Worm (Caenorhabditis elegans): ENCODE data around the gene irld-6.

irld-6 gene

ce11 chrV:10731989-10732472 is 24.6 kb downstream of the irld-6 start, which contains the start of gene T28B11.1:
Gene T28B11.1, minus strand, starts transcription at chrV:10732422.
- TF ChIP-seq nhr-25 (tag; optimal IDR thresholded peaks at IDR 0.05), result no peak
- peak; percentile 80 for TF ChIP-seq elt-2 (tag; optimal IDR thresholded peaks at IDR 0.05)

- TF ChIP-seq hmg-11 (tag; optimal IDR thresholded peaks at IDR 0.05) (no peak), nhr-11 (tag; optimal IDR thresholded peaks at IDR 0.05) (peak; percentile 7), nhr-77 (tag; optimal IDR thresholded peaks at IDR 0.05) (no peak), lin-39 (tag; optimal IDR thresholded peaks at IDR 0.05) (no peak), ZK546.5 (tag; optimal IDR thresholded peaks at IDR 0.05) (no peak), unc-62 (GFP tag; optimal IDR thresholded peaks at IDR 0.05) (peak; percentile 1), eor-1 (tag; optimal IDR thresholded peaks at IDR 0.05) (no peak), fkh-10 (GFP tag; optimal IDR thresholded peaks at IDR 0.05) (no peak), ama-1 (optimal IDR thresholded peaks at IDR 0.05) (no peak), ztf-11 (tag; optimal IDR thresholded peaks at IDR 0.05) (no peak), jun-1 (tag; optimal IDR thresholded peaks at IDR 0.05) (no peak), unc-39 (tag; optimal IDR thresholded peaks at IDR 0.05) (no peak)
Observed at ce11 chrV:10730824-10731416, 25.7 kb downstream of the irld-6 start.

ce11 chrV:10729456-10729904 is 27.1 kb downstream of the irld-6 start:
- TF ChIP-seq pqm-1 (tag; optimal IDR thresholded peaks at IDR 0.05) (peak; percentile 87), egl-27 (tag; optimal IDR thresholded peaks at IDR 0.05) (peak; percentile 90), snpc-4 (tag; optimal IDR thresholded peaks at IDR 0.05) (peak; percentile 38), ceh-28 (tag; optimal IDR thresholded peaks at IDR 0.05) (peak; percentile 59), nhr-25 (tag; optimal IDR thresholded peaks at IDR 0.05) (peak; percentile 17), lin-39 (tag; optimal IDR thresholded peaks at IDR 0.05) (no peak), nfya-1 (tag; optimal IDR thresholded peaks at IDR 0.05; ENCODE audit: insufficient read depth) (peak; percentile 2), ztf-11 (tag; optimal IDR thresholded peaks at IDR 0.05) (no peak), skn-1 (tag; optimal IDR thresholded peaks at IDR 0.05) (no peak), nhr-23 (tag; optimal IDR thresholded peaks at IDR 0.05) (peak; percentile 76), jun-1 (tag; optimal IDR thresholded peaks at IDR 0.05) (peak; percentile 58), mdl-1 (tag; optimal IDR thresholded peaks at IDR 0.05) (peak; percentile 5), daf-12 (tag; optimal IDR thresholded peaks at IDR 0.05) (no peak), elt-2 (tag; optimal IDR thresholded peaks at IDR 0.05) (peak; percentile 94), pha-4 (tag; optimal IDR thresholded peaks at IDR 0.05) (peak; percentile 26)

ce11 chrV:10727651-10728050 is 28.9 kb downstream of the irld-6 start:
- peak; percentile 89 for TF ChIP-seq lin-39 (tag; optimal IDR thresholded peaks at IDR 0.05)
- peak; percentile 71 for TF ChIP-seq egl-5 (tag; optimal IDR thresholded peaks at IDR 0.05)
- no peak for TF ChIP-seq nhr-77 (tag; optimal IDR thresholded peaks at IDR 0.05)
- TF ChIP-seq nhr-11 (tag; optimal IDR thresholded peaks at IDR 0.05), result peak; percentile 72
- TF ChIP-seq ceh-9 (tag; optimal IDR thresholded peaks at IDR 0.05), result no peak
- peak; percentile 61 for TF ChIP-seq nfya-1 (tag; optimal IDR thresholded peaks at IDR 0.05; ENCODE audit: insufficient read depth)
- TF ChIP-seq aly-2 (tag; optimal IDR thresholded peaks at IDR 0.05), result no peak
- TF ChIP-seq fos-1 (tag; optimal IDR thresholded peaks at IDR 0.05), result no peak
- peak; percentile 61 for TF ChIP-seq nhr-23 (tag; optimal IDR thresholded peaks at IDR 0.05)
- no peak for TF ChIP-seq elt-1 (tag; optimal IDR thresholded peaks at IDR 0.05)
- no peak for TF ChIP-seq unc-39 (tag; optimal IDR thresholded peaks at IDR 0.05)
- peak; percentile 92 for TF ChIP-seq unc-62 (GFP tag; optimal IDR thresholded peaks at IDR 0.05)
- no peak for TF ChIP-seq jun-1 (tag; optimal IDR thresholded peaks at IDR 0.05)
- peak; percentile 39 for TF ChIP-seq nhr-43 (tag; optimal IDR thresholded peaks at IDR 0.05; ENCODE audit: poor library complexity, severe bottlenecking)
- TF ChIP-seq ztf-11 (tag; optimal IDR thresholded peaks at IDR 0.05), result no peak
- peak; percentile 25 for TF ChIP-seq ceh-28 (tag; optimal IDR thresholded peaks at IDR 0.05)

- TF ChIP-seq elt-2 (tag; optimal IDR thresholded peaks at IDR 0.05), result peak; percentile 93
- TF ChIP-seq unc-62 (GFP tag; optimal IDR thresholded peaks at IDR 0.05), result no peak
- TF ChIP-seq pha-4 (tag; optimal IDR thresholded peaks at IDR 0.05), result peak; percentile 53
- no peak for TF ChIP-seq daf-12 (tag; optimal IDR thresholded peaks at IDR 0.05)
- TF ChIP-seq jun-1 (tag; optimal IDR thresholded peaks at IDR 0.05), result peak; percentile 41
- TF ChIP-seq snpc-4 (tag; optimal IDR thresholded peaks at IDR 0.05), result no peak
- no peak for TF ChIP-seq lin-15B (tag; optimal IDR thresholded peaks at IDR 0.05)
- TF ChIP-seq nhr-77 (tag; optimal IDR thresholded peaks at IDR 0.05), result no peak
- no peak for TF ChIP-seq nhr-25 (tag; optimal IDR thresholded peaks at IDR 0.05)
- no peak for TF ChIP-seq nhr-43 (tag; optimal IDR thresholded peaks at IDR 0.05; ENCODE audit: poor library complexity, severe bottlenecking)
- no peak for TF ChIP-seq zag-1 (tag; optimal IDR thresholded peaks at IDR 0.05)
- TF ChIP-seq lsy-12 (tag; optimal IDR thresholded peaks at IDR 0.05), result no peak
- no peak for TF ChIP-seq fos-1 (tag; optimal IDR thresholded peaks at IDR 0.05)
- TF ChIP-seq nhr-76 (tag; optimal IDR thresholded peaks at IDR 0.05), result no peak
- peak; percentile 39 for TF ChIP-seq pqm-1 (tag; optimal IDR thresholded peaks at IDR 0.05)
- TF ChIP-seq nhr-67 (tag; optimal IDR thresholded peaks at IDR 0.05), result no peak
- no peak for TF ChIP-seq nhr-237 (tag; optimal IDR thresholded peaks at IDR 0.05)
- TF ChIP-seq nfya-1 (tag; optimal IDR thresholded peaks at IDR 0.05; ENCODE audit: insufficient read depth), result no peak
- no peak for TF ChIP-seq fkh-10 (GFP tag; optimal IDR thresholded peaks at IDR 0.05)
- no peak for TF ChIP-seq lin-39 (tag; optimal IDR thresholded peaks at IDR 0.05)
- peak; percentile 10 for TF ChIP-seq skn-1 (tag; optimal IDR thresholded peaks at IDR 0.05)
- no peak for TF ChIP-seq tbx-2 (tag; optimal IDR thresholded peaks at IDR 0.05)
- TF ChIP-seq eor-1 (tag; optimal IDR thresholded peaks at IDR 0.05), result no peak
- TF ChIP-seq mml-1 (tag; optimal IDR thresholded peaks at IDR 0.05), result no peak
- no peak for TF ChIP-seq elt-3 (tag; optimal IDR thresholded peaks at IDR 0.05)
- no peak for TF ChIP-seq ama-1 (optimal IDR thresholded peaks at IDR 0.05)
- no peak for TF ChIP-seq ztf-4 (tag; optimal IDR thresholded peaks at IDR 0.05)
Observed at ce11 chrV:10726691-10727090, 29.9 kb downstream of the irld-6 start.

Data from whole organism, L3 larva.